Fruit fly (Drosophila melanogaster) whole organism, adult: ENCODE data around the gene CG3277.

Experiments used
- CG11617 ChIP-seq: fragments of 200-800 bp; sonication (Bioruptor generic); optimal IDR thresholded peaks from 2 replicates; lab custom pipeline; 2017; ENCODE audit warnings: mild to moderate bottlenecking, missing biosample characterization, missing genetic modification reagents, missing genetic modification characterization
- CG12768 ChIP-seq: fragments of 200-800 bp; sonication (Bioruptor generic); optimal IDR thresholded peaks from 2 replicates; lab custom pipeline; 2017; ENCODE audit warnings: missing biosample characterization, missing genetic modification characterization, mild to moderate bottlenecking, moderate library complexity, missing genetic modification reagents
- CG14711 ChIP-seq: fragments of 200-800 bp; sonication (Bioruptor generic); optimal IDR thresholded peaks from 2 replicates; lab custom pipeline; 2018; ENCODE audit warnings: missing biosample characterization, mild to moderate bottlenecking, missing genetic modification characterization, moderate library complexity
- CG1620 ChIP-seq: fragments of 200-800 bp; sonication (Bioruptor generic); optimal IDR thresholded peaks from 2 replicates; lab custom pipeline; 2016; ENCODE audit warnings: missing biosample characterization, missing genetic modification characterization
- CG33017 ChIP-seq: fragments of 200-800 bp; sonication (Bioruptor generic); optimal IDR thresholded peaks from 2 replicates; lab custom pipeline; 2018; ENCODE audit warnings: missing biosample characterization, mild to moderate bottlenecking, missing genetic modification characterization, moderate library complexity
- CG5204 ChIP-seq: fragments of 200-800 bp; sonication (Bioruptor generic); optimal IDR thresholded peaks from 2 replicates; lab custom pipeline; 2016; ENCODE audit warnings: missing biosample characterization, missing genetic modification characterization
- CG7045 ChIP-seq: fragments of 200-800 bp; sonication (Bioruptor generic); optimal IDR thresholded peaks from 2 replicates; lab custom pipeline; 2017; ENCODE audit warnings: missing biosample characterization, mild to moderate bottlenecking, missing genetic modification characterization
- CG7101 ChIP-seq: fragments of 200-800 bp; sonication (Bioruptor generic); optimal IDR thresholded peaks from 2 replicates; lab custom pipeline; 2018; ENCODE audit warnings: missing biosample characterization, mild to moderate bottlenecking, missing genetic modification characterization, moderate library complexity
- Clk ChIP-seq: fragments of 200-800 bp; sonication (Bioruptor generic); optimal IDR thresholded peaks from 2 replicates; lab custom pipeline; 2017; ENCODE audit warnings: missing biosample characterization, missing genetic modification characterization
- Crg-1 ChIP-seq: fragments of 200-800 bp; sonication (Bioruptor generic); optimal IDR thresholded peaks from 2 replicates; lab custom pipeline; 2016; ENCODE audit warnings: missing biosample characterization, missing genetic modification characterization
- Hr96 ChIP-seq: fragments of 200-800 bp; sonication (Bioruptor generic); optimal IDR thresholded peaks from 2 replicates; lab custom pipeline; 2016; ENCODE audit warnings: missing biosample characterization, missing genetic modification characterization
- Mnt ChIP-seq: fragments of 200-800 bp; sonication (Bioruptor generic); optimal IDR thresholded peaks from 2 replicates; lab custom pipeline; 2016; ENCODE audit warnings: missing biosample characterization, mild to moderate bottlenecking, missing genetic modification characterization
- bab1 ChIP-seq: fragments of 200-800 bp; sonication (Bioruptor generic); optimal IDR thresholded peaks from 3 replicates; lab custom pipeline; 2019; ENCODE audit warnings: missing biosample characterization, mild to moderate bottlenecking, missing genetic modification characterization, moderate library complexity
- cic ChIP-seq: fragments of 200-800 bp; sonication (Bioruptor generic); optimal IDR thresholded peaks from 2 replicates; lab custom pipeline; 2017; ENCODE audit warnings: missing biosample characterization, mild to moderate bottlenecking, missing genetic modification characterization, moderate library complexity
- cnc ChIP-seq, 2 experiments: fragments of >200 bp; optimal IDR thresholded peaks; 2 replicates each; lab custom pipeline; 2017
- kay ChIP-seq: fragments of 200-800 bp; sonication (Bioruptor generic); peaks from one replicate; lab custom pipeline; 2016; ENCODE audit warnings: missing biosample characterization, missing genetic modification characterization, borderline replicate concordance
- ovo ChIP-seq: fragments of 200-800 bp; sonication (Bioruptor generic); optimal IDR thresholded peaks from 2 replicates; lab custom pipeline; 2016; ENCODE audit warnings: missing biosample characterization, missing genetic modification characterization
- pad ChIP-seq: fragments of 200-800 bp; sonication (Bioruptor generic); optimal IDR thresholded peaks from 3 replicates; lab custom pipeline; 2017; ENCODE audit warnings: missing biosample characterization, missing genetic modification characterization, mild to moderate bottlenecking, moderate library complexity, missing genetic modification reagents
- tj ChIP-seq: fragments of 200-800 bp; sonication (Bioruptor generic); optimal IDR thresholded peaks from 3 replicates; lab custom pipeline; 2017; ENCODE audit warnings: missing biosample characterization, mild to moderate bottlenecking, missing genetic modification characterization, moderate library complexity
- toe ChIP-seq: fragments of 200-800 bp; sonication (Bioruptor generic); optimal IDR thresholded peaks from 2 replicates; lab custom pipeline; 2016; ENCODE audit warnings: missing biosample characterization, missing genetic modification characterization

Gene CG3277

dm6 chr2L:3341231-3341935 lies 37.5 kb downstream of the CG3277 start:
- TF ChIP-seq CG14711 (no peak), CG7101 (no peak), cic (GFP tag; lab: Kevin White, UChicago) (no peak), tj (GFP tag; lab: Kevin White, UChicago) (no peak), CG7045 (GFP tag; lab: Kevin White, UChicago) (no peak), cnc (optimal IDR thresholded peaks at IDR 0.05; lab: Kevin White, UChicago) (no peak)

DNA sequence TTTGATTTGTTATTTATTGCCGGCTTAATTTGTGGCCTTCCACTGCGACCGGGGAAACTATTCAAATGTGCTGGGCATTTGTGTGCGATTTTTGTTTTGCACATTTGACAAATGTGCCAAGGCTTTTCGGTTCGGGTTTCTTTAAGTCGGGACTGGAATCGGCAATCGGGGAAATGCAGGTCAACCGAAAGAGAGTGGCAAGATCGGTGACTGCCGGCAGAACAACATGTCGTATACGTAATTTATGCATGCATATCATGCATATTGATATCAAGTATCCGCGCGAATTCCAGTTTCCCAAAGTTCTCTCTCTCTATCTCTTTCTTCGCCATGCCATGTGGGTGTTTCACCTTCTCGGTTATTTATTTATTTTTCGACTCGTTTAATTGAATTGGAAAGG lies 38.5 kb downstream of the CG3277 start:
- no peak for TF ChIP-seq Clk (GFP tag; lab: Kevin White, UChicago)
- TF ChIP-seq pad (GFP tag; lab: Kevin White, UChicago), result no peak
- TF ChIP-seq CG12768 (GFP tag; lab: Kevin White, UChicago), result no peak
- TF ChIP-seq ovo, result no peak
- no peak for TF ChIP-seq bab1 (GFP tag; lab: Kevin White, UChicago)
- no peak for TF ChIP-seq Mnt (GFP tag; lab: Kevin White, UChicago)
- no peak for TF ChIP-seq toe (GFP tag; lab: Kevin White, UChicago)
- no peak for TF ChIP-seq Hr96 (GFP tag; lab: Kevin White, UChicago)
- TF ChIP-seq CG7045 (GFP tag; lab: Kevin White, UChicago), result no peak
- TF ChIP-seq CG14711, result no peak
- TF ChIP-seq CG11617 (GFP tag; lab: Kevin White, UChicago), result no peak
- TF ChIP-seq Crg-1 (GFP tag; lab: Kevin White, UChicago), result no peak
- TF ChIP-seq cic (GFP tag; lab: Kevin White, UChicago), result no peak
- no peak for TF ChIP-seq CG1620 (GFP tag; lab: Kevin White, UChicago)

- TF ChIP-seq Mnt (GFP tag; lab: Kevin White, UChicago) (no peak), tj (GFP tag; lab: Kevin White, UChicago) (peak; percentile 66)
These were observed 42.0 kb downstream of the CG3277 start for dm6 chr2L:3345763-3346482.

- no peak for TF ChIP-seq CG11617 (GFP tag; lab: Kevin White, UChicago)
- no peak for TF ChIP-seq toe (GFP tag; lab: Kevin White, UChicago)
These were observed 42.6 kb downstream of the CG3277 start for dm6 chr2L:3346483-3346839.

- peak; percentile 41 for TF ChIP-seq CG7045 (GFP tag; lab: Kevin White, UChicago)
- TF ChIP-seq CG5204 (GFP tag; lab: Kevin White, UChicago), result peak; percentile 76
- TF ChIP-seq Mnt (GFP tag; lab: Kevin White, UChicago), result peak; percentile 13
- no peak for TF ChIP-seq cic (GFP tag; lab: Kevin White, UChicago)
- TF ChIP-seq pad (GFP tag; lab: Kevin White, UChicago), result peak; percentile 11
- peak; percentile 12 for TF ChIP-seq Hr96 (GFP tag; lab: Kevin White, UChicago)
- peak; percentile 64 for TF ChIP-seq CG14711
- TF ChIP-seq bab1 (GFP tag; lab: Kevin White, UChicago), result no peak
- peak; percentile 77 for TF ChIP-seq CG7101
- peak; percentile 80 for TF ChIP-seq CG33017 (tag; lab: Kevin White, UChicago)
- TF ChIP-seq kay (GFP tag; lab: Kevin White, UChicago), result peak; percentile 72
- TF ChIP-seq Crg-1 (GFP tag; lab: Kevin White, UChicago), result no peak
- TF ChIP-seq CG1620 (GFP tag; lab: Kevin White, UChicago), result no peak
- TF ChIP-seq CG12768 (GFP tag; lab: Kevin White, UChicago), result peak; percentile 65
- peak; percentile 45 for TF ChIP-seq CG11617 (GFP tag; lab: Kevin White, UChicago)
- peak; percentile 72 for TF ChIP-seq ovo
- no peak for TF ChIP-seq cnc (optimal IDR thresholded peaks at IDR 0.05; lab: Kevin White, UChicago)
- TF ChIP-seq Clk (GFP tag; lab: Kevin White, UChicago), result no peak
- TF ChIP-seq tj (GFP tag; lab: Kevin White, UChicago), result peak; percentile 58
- TF ChIP-seq toe (GFP tag; lab: Kevin White, UChicago), result peak; percentile 29
These were observed 44.3 kb downstream of the CG3277 start for dm6 chr2L:3348146-3348747.

- no peak for TF ChIP-seq Crg-1 (GFP tag; lab: Kevin White, UChicago)
- no peak for TF ChIP-seq Clk (GFP tag; lab: Kevin White, UChicago)
- TF ChIP-seq cnc (optimal IDR thresholded peaks at IDR 0.05; lab: Kevin White, UChicago), result no peak
- no peak for TF ChIP-seq pad (GFP tag; lab: Kevin White, UChicago)
- no peak for TF ChIP-seq kay (GFP tag; lab: Kevin White, UChicago)
- no peak for TF ChIP-seq CG11617 (GFP tag; lab: Kevin White, UChicago)
- no peak for TF ChIP-seq cic (GFP tag; lab: Kevin White, UChicago)
- no peak for TF ChIP-seq ovo
- no peak for TF ChIP-seq tj (GFP tag; lab: Kevin White, UChicago)
- TF ChIP-seq Mnt (GFP tag; lab: Kevin White, UChicago), result no peak
- TF ChIP-seq Hr96 (GFP tag; lab: Kevin White, UChicago), result no peak
- no peak for TF ChIP-seq CG7101
- TF ChIP-seq CG12768 (GFP tag; lab: Kevin White, UChicago), result no peak
- no peak for TF ChIP-seq toe (GFP tag; lab: Kevin White, UChicago)
- no peak for TF ChIP-seq CG5204 (GFP tag; lab: Kevin White, UChicago)
- no peak for TF ChIP-seq CG7045 (GFP tag; lab: Kevin White, UChicago)
These were observed 47.8 kb downstream of the CG3277 start for dm6 chr2L:3351575-3352219.
